Fruit fly (Drosophila melanogaster): Measurements from ENCODE around the gene CG42564.

CG42564 gene

DNA sequence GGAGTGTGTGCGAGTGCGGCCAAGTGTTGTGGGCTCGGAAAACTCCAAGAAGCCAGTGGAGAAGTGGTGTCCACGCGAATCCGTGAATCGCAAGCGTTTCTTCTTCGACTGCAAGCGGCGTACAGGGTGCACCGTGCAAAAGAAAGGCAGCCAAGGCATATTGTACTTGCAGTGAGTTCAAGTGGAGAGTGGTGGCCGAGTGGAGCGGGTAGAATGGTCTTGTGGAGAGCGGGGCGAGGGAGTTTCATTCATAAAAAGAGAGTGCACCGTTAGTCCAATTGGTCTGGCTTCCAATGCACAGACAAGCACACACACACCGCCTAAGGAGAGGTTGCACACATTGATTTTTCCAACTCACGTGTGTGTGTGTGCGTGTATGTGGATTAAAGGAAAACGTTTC, 23.1 kb upstream of the CG42564 start (continued):
- TF ChIP-seq stc (GFP tag; IDR thresholded peaks at IDR 0.05) (0 out of 2 replicates have a peak, but pooled peaks have one; percentile 11), CG6254 (GFP tag; optimal IDR thresholded peaks at IDR 0.05) (peak; percentile 100), cad (GFP tag; optimal IDR thresholded peaks at IDR 0.05) (peak; percentile 61), pan (optimal IDR thresholded peaks at IDR 0.05) (no peak), pan (GFP tag; optimal IDR thresholded peaks at IDR 0.05 in 1 of 2, IDR thresholded peaks at IDR 0.05 in 1 of 2) (peak in 1 of 2 experiments; percentile 22), sens (GFP tag) (no peak), CG7987 (GFP tag; optimal IDR thresholded peaks at IDR 0.05) (no peak), CG6654 (GFP tag; optimal IDR thresholded peaks at IDR 0.05) (no peak), so (GFP tag; IDR thresholded peaks at IDR 0.05) (peak; percentile 44; the same call in 1 of the 3 replicates), MESR4 (GFP tag; optimal IDR thresholded peaks at IDR 0.05) (peak; percentile 51), nom (GFP tag; optimal IDR thresholded peaks at IDR 0.05) (peak; percentile 35), HmgZ (tag; optimal IDR thresholded peaks at IDR 0.05) (no peak), z (GFP tag; IDR thresholded peaks at IDR 0.05) (0 out of 3 replicates have a peak, but pooled peaks have one; percentile 31), Neu2 (GFP tag; optimal IDR thresholded peaks at IDR 0.05; ENCODE audit: borderline replicate concordance) (peak; percentile 39), CG17829 (tag; optimal IDR thresholded peaks at IDR 0.05) (no peak), CG9797 (GFP tag; optimal IDR thresholded peaks at IDR 0.05) (no peak), CG43689 (GFP tag; IDR thresholded peaks at IDR 0.05) (no peak), CG10431 (GFP tag; optimal IDR thresholded peaks at IDR 0.05) (no peak), Med (GFP tag) (peak; percentile 27), sna (GFP tag; IDR thresholded peaks at IDR 0.05; ENCODE audit: partially characterized antibody) (no peak), otp (GFP tag; IDR thresholded peaks at IDR 0.05) (0 out of 3 replicates have a peak, but pooled peaks have one; percentile 4), B-H1 (GFP tag; IDR thresholded peaks at IDR 0.05) (no peak), en (GFP tag; optimal IDR thresholded peaks at IDR 0.05) (no peak), org-1 (GFP tag; optimal IDR thresholded peaks at IDR 0.05) (no peak), CG18011 (GFP tag; optimal IDR thresholded peaks at IDR 0.05) (no peak), bsh (GFP tag; optimal IDR thresholded peaks at IDR 0.05) (no peak), D19B (GFP tag; optimal IDR thresholded peaks at IDR 0.05) (no peak), CG2199 (GFP tag; IDR thresholded peaks at IDR 0.05) (peak; percentile 66; the same call in 1 of the 3 replicates), CG10267 (tag; optimal IDR thresholded peaks at IDR 0.05) (no peak), sim (GFP tag; IDR thresholded peaks at IDR 0.05) (no peak), CG15011 (GFP tag; optimal IDR thresholded peaks at IDR 0.05) (no peak), gcm2 (GFP tag; optimal IDR thresholded peaks at IDR 0.05) (no peak), CG11085 (GFP tag; IDR thresholded peaks at IDR 0.05) (no peak), CG14014 (GFP tag; IDR thresholded peaks at IDR 0.05) (no peak), gfzf (GFP tag; optimal IDR thresholded peaks at IDR 0.05) (no peak), CG6813 (GFP tag; optimal IDR thresholded peaks at IDR 0.05) (peak; percentile 21), Drgx (GFP tag; IDR thresholded peaks at IDR 0.05) (peak; percentile 23; the same call in 1 of the 2 replicates), yki (optimal IDR thresholded peaks at IDR 0.05) (no peak), ttk (GFP tag; IDR thresholded peaks at IDR 0.05) (no peak), insv (GFP tag; optimal IDR thresholded peaks at IDR 0.05) (peak; percentile 44 to 93), Nf-YB (GFP tag; optimal IDR thresholded peaks at IDR 0.05) (peak; percentile 21), GATAe (GFP tag; conservative IDR thresholded peaks at IDR 0.05) (no peak), Mes4 (GFP tag; optimal IDR thresholded peaks at IDR 0.05) (no peak), MBD-R2 (GFP tag; IDR thresholded peaks at IDR 0.05) (peak; percentile 13; the same call in 1 of the 2 replicates), CG1024 (GFP tag; IDR thresholded peaks at IDR 0.05) (no peak), CG11456 (GFP tag; IDR thresholded peaks at IDR 0.05) (no peak), NC2α (GFP tag; optimal IDR thresholded peaks at IDR 0.05) (no peak), CG4617 (GFP tag; optimal IDR thresholded peaks at IDR 0.05; ENCODE audit: borderline replicate concordance) (peak; percentile 72), Hr51 (GFP tag; optimal IDR thresholded peaks at IDR 0.05) (no peak), Pdp1 (GFP tag; optimal IDR thresholded peaks at IDR 0.05) (no peak), HLHmδ (GFP tag; optimal IDR thresholded peaks at IDR 0.05) (peak; percentile 20)

All from whole organism, embryonic.